Fruit fly (Drosophila melanogaster) S2 (cell line): ENCODE data around the gene CG9636.

Experiments used
- CG8478 ChIP-seq: fragments of >200 bp; optimal IDR thresholded peaks from 2 replicates; lab custom pipeline; 2018
- CTCF ChIP-seq, 2 experiments: fragments of >200 bp; optimal IDR thresholded peaks; 2 replicates each; lab custom pipeline; 2018

dm6 chr3R:8223074-8223597 is 20.5 kb downstream of the CG9636 start:
- TF ChIP-seq CG8478 (lab: Kevin White, UChicago) (no peak), CTCF (optimal IDR thresholded peaks at IDR 0.05; lab: Kevin White, UChicago) (no peak)
